Fruit fly (Drosophila melanogaster) whole organism, embryonic: ENCODE data around the gene chrb.

Experiments
- B-H2 ChIP-seq: fragments of 200-800 bp; sonication (Bioruptor generic); optimal IDR thresholded peaks from 2 replicates; lab custom pipeline; 2018; ENCODE audit warnings: missing biosample characterization, mild to moderate bottlenecking, missing genetic modification characterization
- Blimp-1 ChIP-seq: fragments of 200-800 bp; sonication (Bioruptor generic); optimal IDR thresholded peaks from 3 replicates; lab custom pipeline; 2018; ENCODE audit warnings: missing biosample characterization, missing genetic modification characterization, mild to moderate bottlenecking, moderate library complexity, missing genetic modification reagents
- CG11093 ChIP-seq: fragments of 200-800 bp; sonication (Bioruptor generic); IDR thresholded peaks from 3 replicates; pipeline ENCODE4 v1.3.6; 2022; ENCODE audit warnings: missing biosample characterization, missing genetic modification characterization
- CG12236 ChIP-seq: fragments of 200-800 bp; sonication (Bioruptor generic); optimal IDR thresholded peaks from 2 replicates; lab custom pipeline; 2016; ENCODE audit warnings: missing biosample characterization, missing genetic modification characterization
- CG12769 ChIP-seq: fragments of 200-800 bp; sonication (Bioruptor generic); optimal IDR thresholded peaks from 2 replicates; lab custom pipeline; 2019; ENCODE audit warnings: missing biosample characterization, mild to moderate bottlenecking, missing genetic modification characterization, moderate library complexity
- CG13424 ChIP-seq: fragments of 200-800 bp; sonication (Bioruptor generic); optimal IDR thresholded peaks from 2 replicates; lab custom pipeline; 2019; ENCODE audit warnings: missing biosample characterization, mild to moderate bottlenecking, missing genetic modification characterization, moderate library complexity
- CG15269 ChIP-seq: fragments of 200-800 bp; sonication (Bioruptor generic); optimal IDR thresholded peaks from 2 replicates; lab custom pipeline; 2018; ENCODE audit warnings: missing biosample characterization, mild to moderate bottlenecking, missing genetic modification characterization, moderate library complexity
- CG16813 ChIP-seq: fragments of 200-800 bp; sonication (Bioruptor generic); IDR thresholded peaks from 3 replicates; pipeline ENCODE4 v1.3.6; 2022; ENCODE audit warnings: missing biosample characterization, missing genetic modification characterization; ENCODE audit not compliant: partially characterized antibody
- CG17568 ChIP-seq: fragments of 200-800 bp; sonication (Bioruptor generic); optimal IDR thresholded peaks from 2 replicates; lab custom pipeline; 2018; ENCODE audit warnings: missing biosample characterization, mild to moderate bottlenecking, missing genetic modification characterization, moderate library complexity
- CG18764 ChIP-seq: fragments of 200-800 bp; sonication (Bioruptor generic); optimal IDR thresholded peaks from 3 replicates; lab custom pipeline; 2016; ENCODE audit warnings: missing biosample characterization, missing genetic modification characterization
- CG2678 ChIP-seq: fragments of 200-800 bp; sonication (Bioruptor generic); optimal IDR thresholded peaks from 3 replicates; lab custom pipeline; 2019; ENCODE audit warnings: missing biosample characterization, mild to moderate bottlenecking, missing genetic modification characterization, moderate library complexity
- CG30020 ChIP-seq: fragments of 200-800 bp; optimal IDR thresholded peaks from 2 replicates; lab custom pipeline; 2019; ENCODE audit warnings: missing biosample characterization, mild to moderate bottlenecking, missing genetic modification characterization, moderate library complexity
- CG32767 ChIP-seq: fragments of 200-800 bp; sonication (Bioruptor generic); IDR thresholded peaks from 2 replicates; pipeline ENCODE4 v1.3.6; 2022; ENCODE audit warnings: missing biosample characterization, missing genetic modification characterization
- CG3281 ChIP-seq: fragments of 200-800 bp; sonication (Bioruptor generic); optimal IDR thresholded peaks from 3 replicates; lab custom pipeline; 2017; ENCODE audit warnings: missing biosample characterization, mild to moderate bottlenecking, missing genetic modification characterization
- CG33213 ChIP-seq: fragments of 200-800 bp; sonication (Bioruptor generic); optimal IDR thresholded peaks from 3 replicates; lab custom pipeline; 2016; ENCODE audit warnings: missing biosample characterization, missing genetic modification characterization
- CG42726 ChIP-seq: fragments of 200-800 bp; sonication (Bioruptor generic); IDR thresholded peaks from 2 replicates; pipeline ENCODE4 v1.3.6; 2022; ENCODE audit warnings: missing biosample characterization, missing genetic modification characterization; ENCODE audit not compliant: partially characterized antibody
- CG6689 ChIP-seq: fragments of 200-800 bp; sonication (Bioruptor generic); IDR thresholded peaks from 2 replicates; pipeline ENCODE4 v1.3.6; 2022; ENCODE audit warnings: missing biosample characterization, missing genetic modification characterization
- CG7556 ChIP-seq: fragments of 200-800 bp; sonication (Bioruptor generic); optimal IDR thresholded peaks from 2 replicates; lab custom pipeline; 2017; ENCODE audit warnings: missing biosample characterization, mild to moderate bottlenecking, missing genetic modification characterization
- CG7839 ChIP-seq: fragments of 200-800 bp; sonication (Bioruptor generic); optimal IDR thresholded peaks from 3 replicates; lab custom pipeline; 2018; ENCODE audit warnings: missing biosample characterization, mild to moderate bottlenecking, missing genetic modification characterization, moderate library complexity
- CG8388 ChIP-seq: fragments of 200-800 bp; sonication (Bioruptor generic); optimal IDR thresholded peaks from 2 replicates; lab custom pipeline; 2019; ENCODE audit warnings: missing biosample characterization, mild to moderate bottlenecking, missing genetic modification characterization, moderate library complexity
- Deaf1 ChIP-seq: fragments of 200-800 bp; optimal IDR thresholded peaks from 3 replicates; lab custom pipeline; 2019; ENCODE audit warnings: missing biosample characterization, mild to moderate bottlenecking, missing genetic modification characterization, moderate library complexity
- Dp ChIP-seq: fragments of 200-800 bp; sonication (Bioruptor generic); optimal IDR thresholded peaks from 2 replicates; lab custom pipeline; 2018; ENCODE audit warnings: missing biosample characterization, mild to moderate bottlenecking, missing genetic modification characterization, moderate library complexity
- Ets65A ChIP-seq: fragments of 200-800 bp; sonication (Bioruptor generic); peaks from one replicate; lab custom pipeline; 2016; ENCODE audit warnings: missing biosample characterization, missing genetic modification characterization
- Hmr ChIP-seq: fragments of 200-800 bp; sonication (Bioruptor generic); optimal IDR thresholded peaks from 3 replicates; lab custom pipeline; 2017; ENCODE audit warnings: mild to moderate bottlenecking, missing biosample characterization, missing genetic modification reagents, missing genetic modification characterization
- Nf-YC ChIP-seq: fragments of 200-800 bp; optimal IDR thresholded peaks from 3 replicates; lab custom pipeline; 2019; ENCODE audit warnings: missing biosample characterization, mild to moderate bottlenecking, missing genetic modification characterization, moderate library complexity
- Ptx1 ChIP-seq: fragments of 200-800 bp; sonication (Bioruptor generic); IDR thresholded peaks from 2 replicates; pipeline ENCODE4 v1.3.6; 2022; ENCODE audit warnings: missing biosample characterization, missing genetic modification characterization
- Scr ChIP-seq: fragments of 200-800 bp; sonication (Bioruptor generic); IDR thresholded peaks from 2 replicates; pipeline ENCODE4 v1.3.6; 2022; ENCODE audit warnings: missing biosample characterization, missing genetic modification characterization; ENCODE audit not compliant: partially characterized antibody
- Side ChIP-seq: fragments of 200-800 bp; sonication (Bioruptor generic); optimal IDR thresholded peaks from 2 replicates; lab custom pipeline; 2016; ENCODE audit warnings: missing biosample characterization, missing genetic modification characterization
- Sox100B ChIP-seq: fragments of 200-800 bp; sonication (Bioruptor generic); optimal IDR thresholded peaks from 3 replicates; lab custom pipeline; 2018; ENCODE audit warnings: missing biosample characterization, mild to moderate bottlenecking, missing genetic modification characterization
- Xrp1 ChIP-seq: fragments of 200-800 bp; sonication (Bioruptor generic); IDR thresholded peaks from 2 replicates; pipeline ENCODE4 v1.3.6; 2022; ENCODE audit warnings: missing biosample characterization, missing genetic modification characterization
- ac ChIP-seq: fragments of 200-800 bp; sonication (Bioruptor generic); optimal IDR thresholded peaks from 3 replicates; lab custom pipeline; 2017; ENCODE audit warnings: missing biosample characterization, mild to moderate bottlenecking, missing genetic modification characterization
- ara ChIP-seq: fragments of 200-800 bp; sonication (Bioruptor generic); IDR thresholded peaks from 2 replicates; pipeline ENCODE4 v1.3.6; 2022; ENCODE audit warnings: missing biosample characterization, missing genetic modification characterization
- bcd ChIP-seq: fragments of 200-800 bp; sonication (Bioruptor generic); optimal IDR thresholded peaks from 2 replicates; lab custom pipeline; 2017; ENCODE audit warnings: missing biosample characterization, mild to moderate bottlenecking, missing genetic modification characterization
- bsh ChIP-seq, 2 experiments: fragments of 200-800 bp; sonication (Bioruptor generic); optimal IDR thresholded peaks; 2 replicates each; lab custom pipeline; 2017 to 2018; ENCODE audit warnings: mild to moderate bottlenecking in 2 of 2, missing biosample characterization in 2 of 2, missing genetic modification characterization in 2 of 2, moderate library complexity in 1 of 2
- cg ChIP-seq: fragments of 200-800 bp; sonication (Bioruptor generic); optimal IDR thresholded peaks from 3 replicates; lab custom pipeline; 2019; ENCODE audit warnings: missing biosample characterization, mild to moderate bottlenecking, missing genetic modification characterization, moderate library complexity
- cwo ChIP-seq: fragments of 200-800 bp; sonication (Bioruptor generic); optimal IDR thresholded peaks from 3 replicates; lab custom pipeline; 2017; ENCODE audit warnings: missing biosample characterization, missing genetic modification characterization, mild to moderate bottlenecking, moderate library complexity, missing genetic modification reagents
- ems ChIP-seq: fragments of 200-800 bp; sonication (Bioruptor generic); optimal IDR thresholded peaks from 3 replicates; lab custom pipeline; 2016; ENCODE audit warnings: missing biosample characterization, missing genetic modification characterization
- fd96Cb ChIP-seq: fragments of 200-800 bp; sonication (Bioruptor generic); optimal IDR thresholded peaks from 2 replicates; lab custom pipeline; 2018; ENCODE audit warnings: missing biosample characterization, mild to moderate bottlenecking, missing genetic modification characterization, moderate library complexity
- h ChIP-seq: fragments of >200 bp; optimal IDR thresholded peaks from 2 replicates; lab custom pipeline; 2017
- ind ChIP-seq: fragments of 200-800 bp; sonication (Bioruptor generic); optimal IDR thresholded peaks from 3 replicates; lab custom pipeline; 2016; ENCODE audit warnings: missing biosample characterization, missing genetic modification characterization
- ken ChIP-seq: fragments of 200-800 bp; sonication (Bioruptor generic); IDR thresholded peaks from 3 replicates; pipeline ENCODE4 v1.3.6; 2022; ENCODE audit warnings: missing biosample characterization, missing genetic modification characterization
- luna ChIP-seq: fragments of 200-800 bp; sonication (Bioruptor generic); optimal IDR thresholded peaks from 2 replicates; lab custom pipeline; 2016; ENCODE audit warnings: missing biosample characterization, missing genetic modification characterization
- nerfin-1 ChIP-seq: fragments of 200-800 bp; sonication (Bioruptor generic); optimal IDR thresholded peaks from 3 replicates; lab custom pipeline; 2019; ENCODE audit warnings: missing biosample characterization, mild to moderate bottlenecking, missing genetic modification characterization, moderate library complexity
- org-1 ChIP-seq: fragments of 200-800 bp; sonication (Bioruptor generic); optimal IDR thresholded peaks from 2 replicates; lab custom pipeline; 2017; ENCODE audit warnings: missing biosample characterization, missing genetic modification characterization
- psq ChIP-seq: fragments of 200-800 bp; sonication (Bioruptor generic); optimal IDR thresholded peaks from 2 replicates; lab custom pipeline; 2017; ENCODE audit warnings: missing biosample characterization, missing genetic modification characterization
- shn ChIP-seq: fragments of 200-800 bp; sonication (Bioruptor generic); optimal IDR thresholded peaks from 3 replicates; lab custom pipeline; 2016; ENCODE audit warnings: missing biosample characterization, missing genetic modification characterization
- sim ChIP-seq: fragments of 200-800 bp; sonication (Bioruptor generic); IDR thresholded peaks from 2 replicates; pipeline ENCODE4 v1.3.6; 2022; ENCODE audit warnings: missing biosample characterization, missing genetic modification characterization
- sqz ChIP-seq: fragments of 200-800 bp; sonication (Bioruptor generic); optimal IDR thresholded peaks from 3 replicates; lab custom pipeline; 2018; ENCODE audit warnings: missing biosample characterization, mild to moderate bottlenecking, missing genetic modification characterization
- stwl ChIP-seq: fragments of 200-800 bp; sonication (Bioruptor generic); optimal IDR thresholded peaks from 3 replicates; lab custom pipeline; 2018; ENCODE audit warnings: missing biosample characterization, mild to moderate bottlenecking, missing genetic modification characterization, moderate library complexity
- unpg ChIP-seq: fragments of 200-800 bp; sonication (Bioruptor generic); optimal IDR thresholded peaks from 3 replicates; lab custom pipeline; 2018; ENCODE audit warnings: missing biosample characterization, mild to moderate bottlenecking, missing genetic modification characterization, moderate library complexity
- zen ChIP-seq: fragments of 200-800 bp; sonication (Bioruptor generic); optimal IDR thresholded peaks from 3 replicates; lab custom pipeline; 2018; ENCODE audit warnings: missing biosample characterization, mild to moderate bottlenecking, missing genetic modification characterization, moderate library complexity

chrb gene

DNA sequence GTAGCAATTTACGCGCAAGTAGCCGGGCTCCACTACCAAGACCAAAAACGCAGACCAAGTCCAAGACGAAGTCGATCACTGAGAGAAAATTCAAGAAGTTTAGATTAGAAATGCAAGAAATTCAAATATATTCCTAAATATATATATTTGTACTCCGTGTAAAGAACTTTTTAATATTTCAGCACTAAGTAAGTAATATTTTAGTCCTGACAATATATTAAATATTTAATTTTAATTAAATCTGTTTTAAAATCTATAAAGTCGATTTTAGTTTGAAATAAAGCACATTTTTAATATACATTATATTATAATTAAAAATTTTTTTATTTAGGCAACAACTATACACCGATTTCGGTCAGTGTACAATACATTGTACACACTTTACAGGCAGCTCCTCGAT is 20.4 kb upstream of the chrb start (continued):
- TF ChIP-seq CG7556 (GFP tag; lab: Kevin White, UChicago) (peak; percentile 74), ac (GFP tag; lab: Kevin White, UChicago) (no peak), Scr (GFP tag; lab: Robert Waterston, UW) (no peak), h (lab: Kevin White, UChicago) (no peak), CG3281 (GFP tag; lab: Kevin White, UChicago) (peak; percentile 23), cg (GFP tag; lab: Kevin White, UChicago) (no peak), CG30020 (no peak), CG8388 (GFP tag; lab: Kevin White, UChicago) (peak; percentile 30), bsh (GFP tag; optimal IDR thresholded peaks at IDR 0.05; lab: Kevin White, UChicago) (peak in 1 of 2 experiments; percentile 31), unpg (GFP tag; lab: Kevin White, UChicago) (peak; percentile 12), B-H2 (GFP tag; lab: Kevin White, UChicago) (no peak), zen (tag; lab: Kevin White, UChicago) (no peak), bcd (GFP tag; lab: Kevin White, UChicago) (peak; percentile 12), stwl (tag; lab: Kevin White, UChicago) (no peak), CG15269 (tag; lab: Kevin White, UChicago) (peak; percentile 41), ind (GFP tag; lab: Kevin White, UChicago) (no peak), shn (GFP tag; lab: Kevin White, UChicago) (no peak), ara (GFP tag; lab: Robert Waterston, UW) (no peak), CG17568 (no peak), Ets65A (GFP tag; lab: Kevin White, UChicago) (peak; percentile 46), CG33213 (GFP tag; lab: Kevin White, UChicago) (no peak), CG2678 (tag; lab: Kevin White, UChicago) (peak; percentile 71), CG13424 (tag; lab: Kevin White, UChicago) (peak; percentile 48), Side (GFP tag; lab: Kevin White, UChicago) (no peak), sqz (GFP tag; lab: Kevin White, UChicago) (no peak), Sox100B (GFP tag; lab: Kevin White, UChicago) (peak; percentile 58), CG42726 (GFP tag; lab: Robert Waterston, UW) (no peak), CG6689 (GFP tag; lab: Robert Waterston, UW) (peak; percentile 43; the same call in 1 of the 2 replicates), CG11093 (GFP tag; lab: Robert Waterston, UW) (no peak), fd96Cb (peak; percentile 17), CG7839 (tag; lab: Kevin White, UChicago) (peak; percentile 63), CG16813 (GFP tag; lab: Robert Waterston, UW) (no peak), CG18764 (GFP tag; lab: Kevin White, UChicago) (no peak), Ptx1 (0 out of 2 replicates have a peak, but pooled peaks have one; percentile 22), Xrp1 (GFP tag; lab: Robert Waterston, UW) (0 out of 2 replicates have a peak, but pooled peaks have one; percentile 15), nerfin-1 (tag; lab: Kevin White, UChicago) (no peak), ken (no peak), ems (GFP tag; lab: Kevin White, UChicago) (no peak), cwo (GFP tag; lab: Kevin White, UChicago) (peak; percentile 14), Blimp-1 (GFP tag; lab: Kevin White, UChicago) (peak; percentile 41), psq (GFP tag; lab: Kevin White, UChicago) (no peak), Deaf1 (tag; lab: Kevin White, UChicago) (peak; percentile 39), org-1 (GFP tag; lab: Kevin White, UChicago) (no peak), CG12769 (no peak), luna (GFP tag; lab: Kevin White, UChicago) (no peak), CG12236 (GFP tag; lab: Kevin White, UChicago) (no peak), Dp (no peak), CG32767 (GFP tag; lab: Robert Waterston, UW) (no peak), Nf-YC (tag; lab: Kevin White, UChicago) (no peak), sim (GFP tag; lab: Robert Waterston, UW) (no peak), Hmr (GFP tag; lab: Kevin White, UChicago) (peak; percentile 43)
